Worm (Caenorhabditis elegans) whole organism, L3 larva: ENCODE measurements around the gene Y41D4B.24.

Source experiments
- elt-2 ChIP-seq: sonication (generic microtip); optimal IDR thresholded peaks from 2 replicates; lab custom pipeline; 2016; ENCODE audit warnings: missing genetic modification reagents, mild to moderate bottlenecking, missing genetic modification characterization, missing compliant biosample characterization
- fos-1 ChIP-seq: fragments of 150-350 bp; optimal IDR thresholded peaks from 2 replicates; lab custom pipeline; 2014; ENCODE audit warnings: missing biosample characterization, missing genetic modification characterization
- lin-39 ChIP-seq: fragments of 150-350 bp; optimal IDR thresholded peaks from 2 replicates; lab custom pipeline; 2018; ENCODE audit warnings: missing biosample characterization, missing genetic modification reagents, missing genetic modification characterization
- zag-1 ChIP-seq: fragments of 150-350 bp; optimal IDR thresholded peaks from 2 replicates; lab custom pipeline; 2014; ENCODE audit warnings: missing biosample characterization, missing genetic modification characterization

ce11 chrIV:1721610-1722009, 39.6 kb upstream of the Y41D4B.24 start:
- no peak for TF ChIP-seq lin-39 (tag; lab: Kevin White, UChicago)
- no peak for TF ChIP-seq fos-1 (tag; lab: Kevin White, UChicago)
- TF ChIP-seq elt-2 (tag; lab: Kevin White, UChicago): no peak
- TF ChIP-seq zag-1: no peak
